Worm (Caenorhabditis elegans) whole organism, midembryonic: ENCODE measurements around the gene W09B6.4.

Experiments used
- T22C8.4 ChIP-seq: fragments of 200-800 bp; sonication (Bioruptor generic); IDR thresholded peaks from 2 replicates; pipeline ENCODE4 v1.3.6; 2022; ENCODE audit warnings: missing genetic modification characterization, missing compliant biosample characterization
- cog-1 ChIP-seq: sonication (generic microtip); optimal IDR thresholded peaks from 2 replicates; lab custom pipeline; 2016; ENCODE audit warnings: missing genetic modification characterization, missing compliant biosample characterization
- flt-1 ChIP-seq: fragments of 200-800 bp; sonication (Bioruptor generic); IDR thresholded peaks from 2 replicates; pipeline ENCODE4 v1.3.6; 2022; ENCODE audit warnings: missing genetic modification characterization, missing compliant biosample characterization
- klf-2 ChIP-seq: fragments of 200-800 bp; sonication (Bioruptor generic); conservative IDR thresholded peaks from 2 replicates; pipeline ENCODE4 v1.3.6; 2022; ENCODE audit warnings: missing genetic modification reagents, missing genetic modification characterization, missing compliant biosample characterization
- med-1 ChIP-seq: sonication (generic microtip); optimal IDR thresholded peaks from 2 replicates; lab custom pipeline; 2017; ENCODE audit warnings: missing genetic modification characterization, mild to moderate bottlenecking, missing compliant biosample characterization, antibody characterized with exemption, missing genetic modification reagents; ENCODE audit not compliant: insufficient read depth
- ref-1 ChIP-seq: fragments of 200-800 bp; sonication (Bioruptor generic); conservative IDR thresholded peaks from 2 replicates; pipeline ENCODE4 v1.3.6; 2022; ENCODE audit warnings: missing genetic modification reagents, missing genetic modification characterization, missing compliant biosample characterization
- tab-1 ChIP-seq: fragments of 200-800 bp; sonication (Bioruptor generic); IDR thresholded peaks from 2 replicates; pipeline ENCODE4 v1.3.6; 2022; ENCODE audit warnings: missing genetic modification characterization, missing compliant biosample characterization
- ztf-23 ChIP-seq: fragments of 200-800 bp; sonication (Bioruptor generic); IDR thresholded peaks from 2 replicates; pipeline ENCODE4 v1.3.6; 2022; ENCODE audit warnings: missing genetic modification reagents, missing genetic modification characterization, missing compliant biosample characterization
- ztf-29 ChIP-seq: fragments of 200-800 bp; sonication (Bioruptor generic); IDR thresholded peaks from 2 replicates; pipeline ENCODE4 v1.3.6; 2022; ENCODE audit warnings: missing genetic modification reagents, missing genetic modification characterization, missing compliant biosample characterization

The W09B6.4 gene

DNA sequence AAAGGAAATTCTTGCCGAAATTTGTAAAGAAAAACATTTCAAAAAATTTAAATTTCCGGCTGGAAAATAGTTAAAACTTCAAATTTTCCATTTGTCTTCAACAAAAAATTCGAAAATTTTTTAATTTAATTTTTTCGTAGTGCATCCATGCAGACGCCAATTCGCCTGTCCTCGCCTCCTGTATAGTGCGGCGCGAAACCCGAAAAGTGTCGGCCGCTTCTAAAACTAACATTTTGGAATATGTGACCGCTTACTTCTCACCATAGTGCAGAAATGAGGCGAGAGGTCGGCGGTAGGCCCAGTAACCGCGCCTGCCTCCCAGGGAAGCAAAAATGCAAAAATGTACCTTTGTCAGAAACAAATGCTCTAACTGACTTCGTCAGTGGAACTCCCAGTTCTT lies 24.1 kb downstream of the W09B6.4 start:
- TF ChIP-seq ref-1 (GFP tag; lab: Robert Waterston, UW) (no peak), cog-1 (no peak), ztf-29 (GFP tag; lab: Robert Waterston, UW) (no peak), med-1 (GFP tag; lab: Kevin White, UChicago) (no peak), flt-1 (no peak), tab-1 (no peak), T22C8.4 (GFP tag; lab: Robert Waterston, UW) (no peak), klf-2 (GFP tag; lab: Robert Waterston, UW) (no peak), ztf-23 (GFP tag; lab: Robert Waterston, UW) (no peak)

DNA sequence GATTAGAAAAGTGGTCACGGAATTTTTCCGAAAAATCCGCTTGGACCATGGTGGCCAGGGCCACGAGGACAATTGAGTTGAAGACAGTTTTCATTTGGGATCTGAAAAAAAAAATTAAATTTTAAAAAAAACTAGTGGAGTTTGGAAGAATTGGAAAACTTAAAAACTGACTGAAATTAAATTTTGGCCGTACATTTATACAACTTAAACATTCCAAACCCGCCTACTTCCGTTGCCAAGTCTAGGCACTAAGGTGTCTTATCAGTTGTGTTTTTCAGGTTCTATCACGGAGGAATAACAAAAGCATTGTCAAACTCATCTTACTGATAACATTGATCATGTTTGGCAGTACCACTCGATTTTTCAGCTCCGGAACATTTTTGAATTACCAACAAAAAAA lies 26.5 kb downstream of the W09B6.4 start, which contains the start of gene lips-12:
TSS of gene lips-12 (minus strand) at position 101 of the 400 bp plus-strand sequence.
- no peak for TF ChIP-seq tab-1
- no peak for TF ChIP-seq klf-2 (GFP tag; lab: Robert Waterston, UW)
- TF ChIP-seq med-1 (GFP tag; lab: Kevin White, UChicago), result no peak
- TF ChIP-seq flt-1, result no peak
- no peak for TF ChIP-seq cog-1
- TF ChIP-seq ztf-23 (GFP tag; lab: Robert Waterston, UW), result no peak
- TF ChIP-seq ref-1 (GFP tag; lab: Robert Waterston, UW), result no peak
- no peak for TF ChIP-seq T22C8.4 (GFP tag; lab: Robert Waterston, UW)
- TF ChIP-seq ztf-29 (GFP tag; lab: Robert Waterston, UW), result no peak

DNA sequence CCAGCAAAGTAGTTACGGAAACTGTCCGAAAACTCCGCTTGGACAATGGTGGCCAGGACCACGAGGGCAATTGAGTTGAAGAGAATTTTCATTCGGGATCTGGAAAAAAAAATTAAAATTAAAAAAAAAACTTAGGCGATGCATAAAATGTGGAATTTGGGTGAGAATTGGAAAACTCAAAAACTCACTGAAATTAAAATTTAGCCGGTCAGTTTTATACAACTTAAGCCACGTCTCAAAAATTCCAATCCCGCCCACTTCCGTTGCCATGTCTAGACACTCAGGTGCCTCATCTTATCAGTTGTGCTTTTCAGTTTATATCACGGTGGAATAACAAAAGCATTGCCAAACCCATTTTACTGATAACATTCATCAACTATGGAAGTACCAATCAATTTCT lies 29.7 kb downstream of the W09B6.4 start, which contains the start of gene lips-11:
TSS of gene lips-11 (minus strand) at position 101 of the 400 bp plus-strand sequence.
- TF ChIP-seq cog-1 (no peak), ztf-23 (GFP tag; lab: Robert Waterston, UW) (no peak), tab-1 (no peak), med-1 (GFP tag; lab: Kevin White, UChicago) (no peak), T22C8.4 (GFP tag; lab: Robert Waterston, UW) (no peak)

DNA sequence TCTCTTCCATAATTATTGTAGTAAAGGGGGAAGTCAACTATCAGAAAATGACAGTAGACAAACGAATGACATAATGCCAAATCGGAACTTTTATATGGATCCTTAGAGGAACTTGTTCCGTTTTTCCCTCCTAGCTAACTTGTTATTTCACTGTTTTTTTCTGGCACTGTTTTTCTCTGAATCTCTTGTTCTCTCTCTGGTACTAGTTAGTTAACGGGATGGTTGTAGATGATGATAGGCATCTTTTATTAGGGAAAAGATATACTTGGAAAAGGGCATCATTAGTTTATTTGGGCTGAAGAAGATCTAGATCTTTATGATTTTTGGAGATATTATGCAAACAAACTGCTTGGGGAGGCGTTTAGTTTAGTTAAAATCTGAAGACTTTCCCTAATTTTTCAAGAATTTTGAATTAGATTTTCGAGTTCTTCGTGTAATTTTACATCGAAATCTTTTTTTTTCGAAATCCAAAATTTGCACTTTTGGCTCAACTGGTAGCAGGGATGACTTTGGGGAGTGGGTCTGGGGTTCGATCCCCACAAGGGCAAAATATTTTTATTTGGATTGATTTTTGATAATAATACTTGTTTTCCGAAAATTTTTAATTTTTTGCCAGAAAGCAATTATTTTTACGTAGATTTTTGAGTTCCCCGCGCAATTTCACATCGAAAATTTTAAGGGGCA lies 33.6 kb downstream of the W09B6.4 start, which contains the start of gene col-40:
TSS of gene col-40 (minus strand) at position 51 of the 684 bp plus-strand sequence.
- TF ChIP-seq flt-1, result no peak
- no peak for TF ChIP-seq med-1 (GFP tag; lab: Kevin White, UChicago)
- no peak for TF ChIP-seq tab-1
- TF ChIP-seq T22C8.4 (GFP tag; lab: Robert Waterston, UW), result no peak
- no peak for TF ChIP-seq klf-2 (GFP tag; lab: Robert Waterston, UW)
- no peak for TF ChIP-seq ztf-23 (GFP tag; lab: Robert Waterston, UW)
- TF ChIP-seq ztf-29 (GFP tag; lab: Robert Waterston, UW), result no peak

DNA sequence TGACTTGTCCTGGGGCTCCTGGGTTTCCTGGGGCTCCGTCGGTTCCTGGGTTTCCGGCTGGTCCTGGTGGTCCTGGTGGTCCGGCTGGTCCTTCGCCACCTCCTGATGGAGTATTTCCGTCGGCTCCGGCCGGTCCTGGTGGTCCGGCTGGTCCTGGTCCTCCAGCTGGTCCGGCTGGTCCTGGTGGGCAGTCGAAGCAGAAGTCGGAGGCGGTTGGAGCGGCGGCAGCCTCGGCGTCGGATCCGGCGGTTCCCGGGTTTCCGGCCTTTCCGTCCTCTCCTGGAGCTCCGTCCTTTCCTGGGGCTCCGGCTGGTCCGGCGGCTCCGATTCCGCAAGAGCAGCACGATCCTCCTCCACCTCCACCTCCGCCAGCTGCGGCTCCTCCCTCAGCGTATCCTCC lies 35.3 kb downstream of the W09B6.4 start:
- TF ChIP-seq cog-1, result no peak
- no peak for TF ChIP-seq ref-1 (GFP tag; lab: Robert Waterston, UW)
- no peak for TF ChIP-seq ztf-29 (GFP tag; lab: Robert Waterston, UW)
- no peak for TF ChIP-seq flt-1
- TF ChIP-seq klf-2 (GFP tag; lab: Robert Waterston, UW), result no peak
- TF ChIP-seq ztf-23 (GFP tag; lab: Robert Waterston, UW), result no peak

DNA sequence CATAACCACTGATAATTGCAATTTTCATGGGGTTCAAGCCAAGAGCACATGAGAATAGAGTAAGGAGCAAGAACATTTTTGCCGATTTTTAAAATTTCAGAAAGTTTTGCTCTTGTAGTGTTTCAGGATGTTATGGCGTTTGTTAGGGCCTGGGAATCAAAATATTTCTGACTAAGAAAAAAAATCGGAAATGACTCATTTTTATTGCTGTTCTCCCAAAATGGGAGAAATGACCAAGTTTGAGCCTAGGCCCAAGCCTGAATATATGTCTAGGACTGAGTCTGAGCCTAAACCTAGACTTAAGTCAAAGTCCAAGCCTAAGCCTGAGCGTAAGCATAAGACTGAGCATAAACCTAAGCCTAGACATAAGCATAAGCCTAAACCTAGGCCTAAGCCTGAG lies 36.2 kb downstream of the W09B6.4 start, which contains the start of gene T13B5.9:
TSS of gene T13B5.9 (minus strand) at position 101 of the 400 bp plus-strand sequence.
- TF ChIP-seq cog-1 (no peak), med-1 (GFP tag; lab: Kevin White, UChicago) (no peak), tab-1 (no peak), T22C8.4 (GFP tag; lab: Robert Waterston, UW) (no peak), ztf-23 (GFP tag; lab: Robert Waterston, UW) (no peak), flt-1 (no peak), ztf-29 (GFP tag; lab: Robert Waterston, UW) (no peak), klf-2 (GFP tag; lab: Robert Waterston, UW) (no peak), ref-1 (GFP tag; lab: Robert Waterston, UW) (no peak)

DNA sequence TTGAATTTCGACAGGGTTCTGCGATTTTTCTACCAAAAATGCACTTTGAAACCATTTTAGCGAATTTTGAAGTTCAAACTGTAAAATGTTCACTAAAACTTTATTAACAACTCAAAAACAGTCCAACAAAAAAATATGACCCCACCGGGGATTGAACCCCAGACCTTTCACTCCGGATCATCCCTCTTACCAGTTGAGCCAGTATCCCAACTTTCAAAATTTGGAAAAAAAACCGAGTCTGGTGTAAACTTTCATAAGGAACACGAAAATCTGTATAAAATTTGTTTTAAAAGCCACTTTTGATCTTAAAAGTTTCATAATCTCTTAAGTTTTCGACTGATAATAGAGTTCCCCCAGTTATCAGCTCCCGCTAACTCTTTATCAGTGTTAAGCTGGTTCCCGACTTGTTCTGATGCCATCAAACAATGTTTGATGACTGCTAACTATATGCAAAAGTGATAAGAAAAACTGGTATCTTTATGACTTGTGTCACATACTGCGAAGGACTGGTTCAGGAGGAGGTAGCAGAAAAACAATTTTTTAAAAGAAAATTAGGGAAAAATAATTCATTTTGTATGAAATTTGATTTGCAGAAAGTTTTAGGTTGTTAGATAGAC lies 37.0 kb downstream of the W09B6.4 start:
- TF ChIP-seq flt-1 (no peak), tab-1 (no peak), med-1 (GFP tag; lab: Kevin White, UChicago) (no peak), ztf-23 (GFP tag; lab: Robert Waterston, UW) (no peak), T22C8.4 (GFP tag; lab: Robert Waterston, UW) (no peak), cog-1 (no peak), ref-1 (GFP tag; lab: Robert Waterston, UW) (no peak)

DNA sequence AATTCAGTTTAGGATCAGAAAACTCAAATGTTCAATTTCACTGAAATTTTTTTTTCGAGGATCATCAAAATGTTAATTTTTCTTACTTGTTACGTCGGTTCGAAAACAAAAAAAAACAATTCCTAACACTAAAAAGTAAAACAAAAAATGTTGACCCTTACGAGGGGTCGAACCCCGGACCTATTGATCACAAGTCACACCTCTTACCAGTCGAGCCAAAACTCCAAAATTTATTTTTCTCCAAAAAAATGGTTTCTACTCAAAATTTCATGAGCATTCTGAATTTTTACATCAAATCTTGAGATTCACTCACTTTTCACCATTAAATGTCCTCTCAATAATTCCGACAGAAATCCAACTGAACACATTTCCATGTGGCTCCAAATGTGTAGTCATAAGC lies 38.4 kb downstream of the W09B6.4 start:
- TF ChIP-seq ztf-23 (GFP tag; lab: Robert Waterston, UW) (no peak), ref-1 (GFP tag; lab: Robert Waterston, UW) (no peak), klf-2 (GFP tag; lab: Robert Waterston, UW) (no peak), tab-1 (no peak), T22C8.4 (GFP tag; lab: Robert Waterston, UW) (no peak), cog-1 (no peak), flt-1 (no peak), med-1 (GFP tag; lab: Kevin White, UChicago) (no peak)

DNA sequence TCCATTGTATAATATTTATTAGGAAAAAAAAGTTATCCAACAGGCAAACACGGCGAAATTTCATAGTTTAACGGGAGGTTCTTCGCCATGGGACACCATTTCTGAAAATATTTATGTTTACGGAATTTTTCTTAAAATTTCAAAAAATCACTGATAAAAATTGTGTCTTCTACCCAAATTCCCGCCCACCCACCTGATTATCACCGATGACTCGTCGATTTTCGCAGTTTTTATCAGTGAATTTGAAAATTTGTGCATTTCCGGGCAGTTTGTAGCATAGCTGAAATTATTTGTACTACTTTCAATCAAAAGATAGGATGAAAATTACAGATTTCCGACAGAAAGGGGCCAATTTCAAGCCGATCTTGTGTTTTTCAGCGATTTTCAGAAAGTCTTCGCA lies 39.2 kb downstream of the W09B6.4 start:
- TF ChIP-seq flt-1, result no peak
- no peak for TF ChIP-seq klf-2 (GFP tag; lab: Robert Waterston, UW)
- TF ChIP-seq T22C8.4 (GFP tag; lab: Robert Waterston, UW), result no peak
- TF ChIP-seq ref-1 (GFP tag; lab: Robert Waterston, UW), result no peak
- TF ChIP-seq tab-1, result no peak
- no peak for TF ChIP-seq ztf-23 (GFP tag; lab: Robert Waterston, UW)
- no peak for TF ChIP-seq med-1 (GFP tag; lab: Kevin White, UChicago)
- TF ChIP-seq ztf-29 (GFP tag; lab: Robert Waterston, UW), result no peak
- TF ChIP-seq cog-1, result no peak
